Fruit fly (Drosophila melanogaster): ENCODE data around the gene CG13004.

CG13004 gene

DNA sequence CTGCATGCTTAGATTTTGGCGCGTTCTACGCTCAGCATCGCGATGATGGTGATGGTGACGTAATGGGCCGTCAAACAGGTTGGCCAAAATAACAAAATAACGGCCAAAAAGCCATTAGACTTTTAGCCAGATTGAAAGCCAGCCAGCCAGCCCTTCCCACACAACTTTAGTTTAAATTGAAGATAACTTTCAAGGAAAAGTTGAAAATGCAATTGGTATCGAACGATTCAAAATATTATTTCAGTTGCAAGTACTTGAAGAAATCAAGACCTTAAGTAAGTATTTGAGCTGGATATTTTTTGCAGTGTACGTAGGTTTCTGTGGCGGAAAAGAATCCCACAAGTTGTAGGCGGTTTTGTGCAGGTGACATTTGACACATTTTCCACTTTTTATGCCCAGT, 54.3 kb downstream of the CG13004 start (continued):
- TF ChIP-seq D19A (tag; optimal IDR thresholded peaks at IDR 0.05) (no peak), zen2 (GFP tag; IDR thresholded peaks at IDR 0.05; ENCODE audit: partially characterized antibody) (no peak), Adf1 (GFP tag; IDR thresholded peaks at IDR 0.05) (no peak), CG7357 (GFP tag; IDR thresholded peaks at IDR 0.05) (no peak), CG10959 (GFP tag; IDR thresholded peaks at IDR 0.05) (no peak), hb (GFP tag; IDR thresholded peaks at IDR 0.05; ENCODE audit: partially characterized antibody) (no peak), CG10321 (GFP tag; IDR thresholded peaks at IDR 0.05) (no peak), CG13296 (GFP tag; optimal IDR thresholded peaks at IDR 0.05) (no peak), run (tag; optimal IDR thresholded peaks at IDR 0.05) (no peak), oc (tag; optimal IDR thresholded peaks at IDR 0.05) (no peak), ftz-f1 (GFP tag; optimal IDR thresholded peaks at IDR 0.05) (no peak), gsb (GFP tag; IDR thresholded peaks at IDR 0.05) (no peak), dysf (GFP tag; IDR thresholded peaks at IDR 0.05) (peak; percentile 61; the same call in 2 of the 3 replicates), zf30C (GFP tag; optimal IDR thresholded peaks at IDR 0.05) (no peak), Bteb2 (GFP tag; optimal IDR thresholded peaks at IDR 0.05) (no peak), Aef1 (GFP tag; IDR thresholded peaks at IDR 0.05) (no peak), hbn (GFP tag; IDR thresholded peaks at IDR 0.05; ENCODE audit: partially characterized antibody) (no peak), CG15601 (tag; optimal IDR thresholded peaks at IDR 0.05) (no peak), CG42726 (GFP tag; IDR thresholded peaks at IDR 0.05; ENCODE audit: partially characterized antibody) (no peak), tup (GFP tag; optimal IDR thresholded peaks at IDR 0.05) (no peak)

DNA sequence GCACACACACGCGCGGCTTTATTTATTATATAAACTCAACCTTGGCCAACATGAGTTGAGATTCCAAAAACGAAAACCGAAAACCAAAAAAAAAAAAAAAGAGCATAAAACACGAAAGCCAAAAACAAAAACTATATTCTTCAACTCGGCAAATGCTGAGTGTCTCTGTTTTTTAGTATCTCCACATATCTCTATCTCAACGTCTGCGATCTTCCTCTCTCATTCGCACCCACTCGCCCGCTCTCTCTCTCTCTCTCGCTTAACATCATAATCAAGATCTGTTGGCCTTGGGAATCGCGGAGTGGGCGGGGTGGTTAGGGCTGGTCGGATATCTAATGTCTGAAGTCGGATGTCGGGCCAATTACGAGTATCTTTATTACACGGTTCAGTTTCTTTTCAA, 55.1 kb downstream of the CG13004 start:
- no peak for TF ChIP-seq CG3847 (GFP tag; IDR thresholded peaks at IDR 0.05)
- no peak for TF ChIP-seq fru (optimal IDR thresholded peaks at IDR 0.05)
- TF ChIP-seq Dfd (GFP tag; optimal IDR thresholded peaks at IDR 0.05) = no peak
- no peak for TF ChIP-seq bigmax (GFP tag; optimal IDR thresholded peaks at IDR 0.05)
- TF ChIP-seq CG1647 (GFP tag; optimal IDR thresholded peaks at IDR 0.05) = no peak
- TF ChIP-seq sr (GFP tag; IDR thresholded peaks at IDR 0.05) = peak; percentile 37; the same call in 1 of the 3 replicates
- no peak for TF ChIP-seq CG12219 (GFP tag; optimal IDR thresholded peaks at IDR 0.05)
- no peak for TF ChIP-seq pan (optimal IDR thresholded peaks at IDR 0.05)
- no peak for TF ChIP-seq pan (GFP tag; optimal IDR thresholded peaks at IDR 0.05 in 1 of 2, IDR thresholded peaks at IDR 0.05 in 1 of 2)
- TF ChIP-seq Abd-B (GFP tag; optimal IDR thresholded peaks at IDR 0.05) = no peak
- TF ChIP-seq CG1832 (GFP tag; optimal IDR thresholded peaks at IDR 0.05) = peak; percentile 79
- peak; percentile 34 for TF ChIP-seq caup (GFP tag; optimal IDR thresholded peaks at IDR 0.05; ENCODE audit: severe bottlenecking)
- peak; percentile 37 for TF ChIP-seq gro (GFP tag; optimal IDR thresholded peaks at IDR 0.05)
- no peak for TF ChIP-seq HHEX (GFP tag; optimal IDR thresholded peaks at IDR 0.05)
- no peak for TF ChIP-seq mld (GFP tag; IDR thresholded peaks at IDR 0.05; ENCODE audit: partially characterized antibody)
- TF ChIP-seq Fer3 (tag; optimal IDR thresholded peaks at IDR 0.05) = no peak
- no peak for TF ChIP-seq pum (GFP tag; optimal IDR thresholded peaks at IDR 0.05)
- TF ChIP-seq tap (tag; optimal IDR thresholded peaks at IDR 0.05) = no peak
- no peak for TF ChIP-seq amos (GFP tag; IDR thresholded peaks at IDR 0.05; ENCODE audit: partially characterized antibody)
- no peak for TF ChIP-seq CG10431 (GFP tag; optimal IDR thresholded peaks at IDR 0.05)
- TF ChIP-seq Chrac-16 (GFP tag; optimal IDR thresholded peaks at IDR 0.05) = no peak
- TF ChIP-seq her (GFP tag; optimal IDR thresholded peaks at IDR 0.05) = no peak
- no peak for TF ChIP-seq CG8290 (GFP tag; optimal IDR thresholded peaks at IDR 0.05)
- TF ChIP-seq CG8290 (tag; optimal IDR thresholded peaks at IDR 0.05) = peak in 1 of 2 experiments; percentile 8
- TF ChIP-seq sd (tag; optimal IDR thresholded peaks at IDR 0.05) = peak; percentile 75
- peak; percentile 37; the same call in 1 of the 3 replicates for TF ChIP-seq CG2199 (GFP tag; IDR thresholded peaks at IDR 0.05)
- TF ChIP-seq Awh (GFP tag; IDR thresholded peaks at IDR 0.05) = no peak
- no peak for TF ChIP-seq dimm (GFP tag; IDR thresholded peaks at IDR 0.05)
- TF ChIP-seq CG11723 (GFP tag; optimal IDR thresholded peaks at IDR 0.05) = no peak
- TF ChIP-seq CG7745 (tag; optimal IDR thresholded peaks at IDR 0.05) = no peak
- TF ChIP-seq CG8944 (GFP tag; optimal IDR thresholded peaks at IDR 0.05) = no peak
- no peak for TF ChIP-seq tx (GFP tag; optimal IDR thresholded peaks at IDR 0.05)
- peak; percentile 42 for TF ChIP-seq CG12769 (tag; optimal IDR thresholded peaks at IDR 0.05)

Measured in whole organism, embryonic.